Fruit fly (Drosophila melanogaster): Measurements from ENCODE around the gene CG13318.

dm6 chr3R:8747871-8748775 lies 24.4 kb downstream of the CG13318 start:
- TF ChIP-seq psq (optimal IDR thresholded peaks at IDR 0.05) = no peak
- no peak for TF ChIP-seq Myc (optimal IDR thresholded peaks at IDR 0.05)
- TF ChIP-seq h (optimal IDR thresholded peaks at IDR 0.05) = no peak
